Worm (Caenorhabditis elegans) whole organism, young adult: ENCODE results near the gene npa-1.

Experiments
- B0035.1 ChIP-seq: sonication (generic microtip); optimal IDR thresholded peaks from 2 replicates; lab custom pipeline; 2016; ENCODE audit warnings: missing genetic modification characterization, mild to moderate bottlenecking, missing compliant biosample characterization, missing genotype, missing genetic modification reagents
- B0261.1 ChIP-seq: sonication (generic microtip); optimal IDR thresholded peaks from 2 replicates; lab custom pipeline; 2016; ENCODE audit warnings: mild to moderate bottlenecking, missing genetic modification characterization, moderate library complexity, missing compliant biosample characterization
- C06A6.2 ChIP-seq: fragments of 200-800 bp; sonication (Bioruptor generic); conservative IDR thresholded peaks from 2 replicates; pipeline ENCODE4 v1.3.6; 2022; ENCODE audit warnings: missing genetic modification characterization, missing compliant biosample characterization
- F22D6.2 ChIP-seq: sonication (generic microtip); optimal IDR thresholded peaks from 2 replicates; lab custom pipeline; 2016; ENCODE audit warnings: mild to moderate bottlenecking, missing genetic modification characterization, missing compliant biosample characterization
- F33H1.4 ChIP-seq: fragments of 200-800 bp; sonication (Bioruptor generic); IDR thresholded peaks from 2 replicates; pipeline ENCODE4 v1.3.6; 2022; ENCODE audit warnings: missing genetic modification reagents, missing genetic modification characterization, missing compliant biosample characterization
- F55B11.4 ChIP-seq: sonication (generic microtip); optimal IDR thresholded peaks from 2 replicates; lab custom pipeline; 2016; ENCODE audit warnings: missing compliant biosample characterization, missing genetic modification characterization, borderline replicate concordance; ENCODE audit not compliant: insufficient read depth
- T07F8.4 ChIP-seq: sonication (generic microtip); optimal IDR thresholded peaks from 2 replicates; lab custom pipeline; 2016; ENCODE audit warnings: mild to moderate bottlenecking, missing genetic modification characterization, moderate library complexity, missing compliant biosample characterization
- T26A5.8 ChIP-seq: sonication (generic microtip); optimal IDR thresholded peaks from 2 replicates; lab custom pipeline; 2016; ENCODE audit warnings: missing genetic modification characterization, missing compliant biosample characterization
- Y56A3A.18 ChIP-seq: fragments of 200-800 bp; sonication (Bioruptor generic); IDR thresholded peaks from 2 replicates; pipeline ENCODE4 v1.3.6; 2022; ENCODE audit warnings: missing genetic modification reagents, missing genetic modification characterization, missing compliant biosample characterization
- Y79H2A.3 ChIP-seq: fragments of 200-800 bp; sonication (Bioruptor generic); conservative IDR thresholded peaks from 2 replicates; pipeline ENCODE4 v1.3.6; 2022; ENCODE audit warnings: missing genetic modification reagents, missing genetic modification characterization, missing compliant biosample characterization
- Y95B8A.8 ChIP-seq: fragments of 200-800 bp; sonication (Bioruptor generic); IDR thresholded peaks from 2 replicates; pipeline ENCODE4 v1.3.6; 2022; ENCODE audit warnings: missing genetic modification reagents, missing genetic modification characterization, missing compliant biosample characterization
- akir-1 ChIP-seq: fragments of 200-800 bp; sonication (Bioruptor generic); optimal IDR thresholded peaks from 2 replicates; lab custom pipeline; 2018; ENCODE audit warnings: mild to moderate bottlenecking, missing genetic modification characterization, moderate library complexity, missing compliant biosample characterization
- ama-1 ChIP-seq, 3 experiments: fragments of 150-350 bp in 1 of 3; sonication (generic microtip) in 2 of 3; optimal IDR thresholded peaks; 2 replicates each; lab custom pipeline; 2014 to 2018; ENCODE audit warnings: missing biosample characterization in 2 of 3, missing genetic modification characterization in 2 of 3, missing genetic modification reagents in 2 of 3
- bed-2 ChIP-seq: fragments of 200-800 bp; sonication (Bioruptor generic); IDR thresholded peaks from 2 replicates; pipeline ENCODE4 v1.3.6; 2022; ENCODE audit warnings: missing genetic modification reagents, missing genetic modification characterization, missing compliant biosample characterization
- ccch-3 ChIP-seq: fragments of 200-800 bp; sonication (Bioruptor generic); optimal IDR thresholded peaks from 2 replicates; lab custom pipeline; 2018; ENCODE audit warnings: mild to moderate bottlenecking, missing genetic modification characterization, missing compliant biosample characterization
- cebp-1 ChIP-seq, 2 experiments: fragments of 200-800 bp in 1 of 2; sonication (Bioruptor generic) in 1 of 2; sonication (generic microtip) in 1 of 2; IDR thresholded peaks in 1 of 2; optimal IDR thresholded peaks in 1 of 2; 2 replicates each; pipeline versions ENCODE4 v1.3.6 to Lab custom; 2017 to 2022; ENCODE audit warnings: missing compliant biosample characterization in 2 of 2, missing genetic modification characterization in 2 of 2, mild to moderate bottlenecking in 1 of 2, missing genetic modification reagents in 1 of 2, moderate library complexity in 1 of 2
- ceh-79 ChIP-seq: sonication (generic microtip); optimal IDR thresholded peaks from 2 replicates; lab custom pipeline; 2017; ENCODE audit warnings: mild to moderate bottlenecking, missing genetic modification characterization, missing compliant biosample characterization
- ceh-91 ChIP-seq: fragments of 200-800 bp; sonication (Bioruptor generic); IDR thresholded peaks from 2 replicates; pipeline ENCODE4 v1.3.6; 2022; ENCODE audit warnings: missing genetic modification reagents, missing genetic modification characterization, missing compliant biosample characterization
- die-1 ChIP-seq: sonication (generic microtip); optimal IDR thresholded peaks from 2 replicates; lab custom pipeline; 2016; ENCODE audit warnings: missing genotype, mild to moderate bottlenecking, missing genetic modification characterization, missing compliant biosample characterization
- dox-1 ChIP-seq: fragments of 200-800 bp; sonication (Bioruptor generic); IDR thresholded peaks from 2 replicates; pipeline ENCODE4 v1.3.6; 2022; ENCODE audit warnings: missing genetic modification reagents, missing genetic modification characterization, missing compliant biosample characterization
- egl-44 ChIP-seq: fragments of 200-800 bp; sonication (Bioruptor generic); IDR thresholded peaks from 2 replicates; pipeline ENCODE4 v1.3.6; 2022; ENCODE audit warnings: missing genetic modification reagents, missing genetic modification characterization, missing compliant biosample characterization
- ekl-4 ChIP-seq: fragments of 200-800 bp; sonication (Bioruptor generic); IDR thresholded peaks from 2 replicates; pipeline ENCODE4 v1.3.6; 2022; ENCODE audit warnings: missing genetic modification reagents, missing genetic modification characterization, missing compliant biosample characterization
- fkh-3 ChIP-seq: sonication (generic microtip); optimal IDR thresholded peaks from 2 replicates; lab custom pipeline; 2016; ENCODE audit warnings: mild to moderate bottlenecking, missing genetic modification characterization, missing compliant biosample characterization
- gei-17 ChIP-seq: fragments of 200-800 bp; sonication (Bioruptor generic); optimal IDR thresholded peaks from 2 replicates; lab custom pipeline; 2018; ENCODE audit warnings: mild to moderate bottlenecking, missing genetic modification characterization, missing compliant biosample characterization
- hmg-1.2 ChIP-seq: fragments of 200-800 bp; sonication (Bioruptor generic); IDR thresholded peaks from 2 replicates; pipeline ENCODE4 v1.3.6; 2022; ENCODE audit warnings: missing genetic modification reagents, missing genetic modification characterization, missing compliant biosample characterization
- hmg-20 ChIP-seq: fragments of 200-800 bp; sonication (Bioruptor generic); IDR thresholded peaks from 2 replicates; pipeline ENCODE4 v1.3.6; 2022; ENCODE audit warnings: missing genetic modification reagents, missing genetic modification characterization, missing compliant biosample characterization
- hsf-1 ChIP-seq: fragments of 200-800 bp; sonication (Bioruptor generic); IDR thresholded peaks from 2 replicates; pipeline ENCODE4 v1.3.6; 2022; ENCODE audit warnings: missing genetic modification reagents, missing genetic modification characterization, missing compliant biosample characterization
- lag-1 ChIP-seq: fragments of 200-800 bp; sonication (Bioruptor generic); IDR thresholded peaks from 2 replicates; pipeline ENCODE4 v1.3.6; 2022; ENCODE audit warnings: missing genetic modification reagents, missing genetic modification characterization, missing compliant biosample characterization
- let-526 ChIP-seq: fragments of 200-800 bp; sonication (Bioruptor generic); IDR thresholded peaks from 2 replicates; pipeline ENCODE4 v1.3.6; 2022; ENCODE audit warnings: missing genetic modification reagents, missing genetic modification characterization, missing compliant biosample characterization
- lin-35 ChIP-seq, 3 experiments: fragments of 150-350 bp in 2 of 3; sonication (generic microtip) in 1 of 3; optimal IDR thresholded peaks; 2 replicates each; lab custom pipeline; 2014 to 2018; ENCODE audit warnings: missing biosample characterization in 3 of 3, missing genetic modification characterization in 3 of 3, missing genetic modification reagents in 3 of 3
- madf-10 ChIP-seq: sonication (generic microtip); optimal IDR thresholded peaks from 2 replicates; lab custom pipeline; 2016; ENCODE audit warnings: mild to moderate bottlenecking, missing genetic modification characterization, missing compliant biosample characterization
- madf-3 ChIP-seq: fragments of 200-800 bp; sonication (Bioruptor generic); IDR thresholded peaks from 2 replicates; pipeline ENCODE4 v1.3.6; 2022; ENCODE audit warnings: missing genetic modification reagents, missing genetic modification characterization, missing compliant biosample characterization
- madf-8 ChIP-seq: fragments of 200-800 bp; sonication (Bioruptor generic); conservative IDR thresholded peaks from 2 replicates; pipeline ENCODE4 v1.3.6; 2022; ENCODE audit warnings: missing genetic modification reagents, missing genetic modification characterization, missing compliant biosample characterization
- mcd-1 ChIP-seq: fragments of 200-800 bp; sonication (Bioruptor generic); IDR thresholded peaks from 2 replicates; pipeline ENCODE4 v1.3.6; 2022; ENCODE audit warnings: missing genetic modification reagents, missing genetic modification characterization, missing compliant biosample characterization
- mel-28 ChIP-seq: sonication (generic microtip); optimal IDR thresholded peaks from 2 replicates; lab custom pipeline; 2016; ENCODE audit warnings: borderline replicate concordance, mild to moderate bottlenecking, missing genetic modification characterization, missing compliant biosample characterization
- mxl-1 ChIP-seq: sonication (generic microtip); optimal IDR thresholded peaks from 2 replicates; lab custom pipeline; 2016; ENCODE audit warnings: missing genetic modification characterization, missing compliant biosample characterization
- nhr-120 ChIP-seq: fragments of 200-800 bp; sonication (Bioruptor generic); IDR thresholded peaks from 2 replicates; pipeline ENCODE4 v1.3.6; 2022; ENCODE audit warnings: missing genetic modification characterization, missing compliant biosample characterization
- nhr-27 ChIP-seq: fragments of 200-800 bp; sonication (Bioruptor generic); optimal IDR thresholded peaks from 2 replicates; lab custom pipeline; 2018; ENCODE audit warnings: mild to moderate bottlenecking, missing genetic modification characterization, moderate library complexity, missing compliant biosample characterization
- nhr-80 ChIP-seq: sonication (generic microtip); optimal IDR thresholded peaks from 2 replicates; lab custom pipeline; 2016; ENCODE audit warnings: missing genetic modification characterization, missing compliant biosample characterization
- rcor-1 ChIP-seq: fragments of 200-800 bp; sonication (Bioruptor generic); IDR thresholded peaks from 2 replicates; pipeline ENCODE4 v1.3.6; 2022; ENCODE audit warnings: missing genetic modification reagents, missing genetic modification characterization, missing compliant biosample characterization
- rec-8 ChIP-seq, 2 experiments: sonication (generic microtip); optimal IDR thresholded peaks; 2 replicates each; lab custom pipeline; 2016; ENCODE audit warnings: mild to moderate bottlenecking in 2 of 2, missing genetic modification characterization in 2 of 2, missing genetic modification reagents in 2 of 2, missing genotype in 2 of 2, missing biosample characterization in 1 of 2, missing compliant biosample characterization in 1 of 2, moderate library complexity in 1 of 2
- sdz-38 ChIP-seq: sonication (generic microtip); optimal IDR thresholded peaks from 2 replicates; lab custom pipeline; 2016; ENCODE audit warnings: missing genotype, missing genetic modification characterization, missing compliant biosample characterization
- tbp1 ChIP-seq: fragments of 200-800 bp; sonication (Bioruptor generic); optimal IDR thresholded peaks from 2 replicates; lab custom pipeline; 2018; ENCODE audit warnings: mild to moderate bottlenecking, missing genetic modification characterization, missing compliant biosample characterization
- unc-130 ChIP-seq: sonication (generic microtip); optimal IDR thresholded peaks from 2 replicates; lab custom pipeline; 2016; ENCODE audit warnings: missing genetic modification reagents, missing genetic modification characterization, missing compliant biosample characterization
- xnd-1 ChIP-seq: sonication (generic microtip); optimal IDR thresholded peaks from 2 replicates; lab custom pipeline; 2016; ENCODE audit warnings: missing genotype, missing genetic modification reagents, missing genetic modification characterization, missing compliant biosample characterization
- ztf-28 ChIP-seq: fragments of 200-800 bp; sonication (Bioruptor generic); IDR thresholded peaks from 2 replicates; pipeline ENCODE4 v1.3.6; 2022; ENCODE audit warnings: missing genetic modification reagents, missing genetic modification characterization, missing compliant biosample characterization
- ztf-3 ChIP-seq: fragments of 200-800 bp; sonication (Bioruptor generic); optimal IDR thresholded peaks from 2 replicates; lab custom pipeline; 2018; ENCODE audit warnings: mild to moderate bottlenecking, missing genetic modification characterization, missing compliant biosample characterization
- ztf-6 ChIP-seq: fragments of 200-800 bp; sonication (Bioruptor generic); IDR thresholded peaks from 2 replicates; pipeline ENCODE4 v1.3.6; 2022; ENCODE audit warnings: missing genetic modification reagents, missing genetic modification characterization, missing compliant biosample characterization

npa-1 gene

DNA sequence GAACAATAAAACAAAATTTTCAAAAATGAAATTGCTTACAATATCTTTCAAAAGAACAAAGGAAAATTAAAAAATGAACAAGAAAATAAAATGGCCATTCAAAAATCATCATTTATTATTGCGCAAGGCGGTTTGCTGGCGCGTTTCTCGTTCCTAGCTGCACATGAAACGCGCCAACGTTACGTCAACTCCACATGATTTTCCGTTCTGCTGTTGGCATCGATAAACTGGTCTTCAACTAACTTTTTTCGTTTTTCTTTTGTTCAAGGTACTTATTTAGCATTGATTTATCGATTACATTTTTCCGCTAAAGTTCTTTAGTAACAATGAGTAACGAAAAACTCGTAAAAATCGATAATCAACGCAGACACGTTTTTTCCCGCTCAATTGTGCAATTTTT lies 15.2 kb upstream of the npa-1 start, which contains the start of the genes Y57E12AL.6 and Y57E12AL.1 (continued):
- TF ChIP-seq ccch-3 (GFP tag; lab: Kevin White, UChicago) (no peak), hsf-1 (GFP tag; lab: Robert Waterston, UW) (no peak), mxl-1 (tag; lab: Kevin White, UChicago) (no peak), madf-8 (GFP tag; lab: Robert Waterston, UW) (no peak; the same call in 1 of the 2 replicates), T07F8.4 (tag; lab: Kevin White, UChicago) (no peak), F33H1.4 (GFP tag; lab: Robert Waterston, UW) (peak; percentile 55; the same call in 1 of the 2 replicates), rcor-1 (GFP tag; lab: Robert Waterston, UW) (peak; percentile 43; the same call in 1 of the 2 replicates), madf-3 (GFP tag; lab: Robert Waterston, UW) (peak; percentile 72), Y79H2A.3 (no peak), cebp-1 (GFP tag; IDR thresholded peaks at IDR 0.05; lab: Robert Waterston, UW) (0 out of 2 replicates have a peak, but pooled peaks have one; percentile 37), cebp-1 (tag; optimal IDR thresholded peaks at IDR 0.05; lab: Kevin White, UChicago) (peak; percentile 85), lag-1 (GFP tag; lab: Robert Waterston, UW) (no peak), madf-10 (peak; percentile 49), hmg-20 (GFP tag; lab: Robert Waterston, UW) (no peak), ekl-4 (GFP tag; lab: Robert Waterston, UW) (peak; percentile 45; the same call in 1 of the 2 replicates), fkh-3 (tag; lab: Kevin White, UChicago) (no peak), nhr-27 (tag; lab: Kevin White, UChicago) (no peak), ztf-3 (GFP tag; lab: Kevin White, UChicago) (no peak), ztf-28 (GFP tag; lab: Robert Waterston, UW) (no peak), lin-35 (GFP tag; optimal IDR thresholded peaks at IDR 0.05; lab: Kevin White, UChicago) (peak; percentile 54 to 81 (median 55)), tbp1 (GFP tag; lab: Kevin White, UChicago) (peak; percentile 46), mcd-1 (GFP tag; lab: Robert Waterston, UW) (peak; percentile 80), rec-8 (tag; optimal IDR thresholded peaks at IDR 0.05; lab: Kevin White, UChicago) (no peak), ztf-6 (no peak), gei-17 (GFP tag; lab: Kevin White, UChicago) (peak; percentile 35), xnd-1 (tag; lab: Kevin White, UChicago) (peak; percentile 22), sdz-38 (tag; lab: Kevin White, UChicago) (no peak), Y56A3A.18 (no peak), die-1 (tag; lab: Kevin White, UChicago) (peak; percentile 44), mel-28 (peak; percentile 16), unc-130 (GFP tag; lab: Kevin White, UChicago) (no peak), egl-44 (GFP tag; lab: Robert Waterston, UW) (no peak), bed-2 (GFP tag; lab: Robert Waterston, UW) (no peak), C06A6.2 (GFP tag; lab: Robert Waterston, UW) (0 out of 2 replicates have a peak, but pooled peaks have one; percentile 45), let-526 (GFP tag; lab: Robert Waterston, UW) (no peak), nhr-80 (tag; lab: Kevin White, UChicago) (peak; percentile 63), dox-1 (GFP tag; lab: Robert Waterston, UW) (peak; percentile 87), B0261.1 (no peak), F55B11.4 (tag; lab: Kevin White, UChicago) (no peak), nhr-120 (no peak), Y95B8A.8 (no peak), F22D6.2 (no peak), ama-1 (optimal IDR thresholded peaks at IDR 0.05; lab: Kevin White, UChicago) (no peak), ama-1 (GFP tag; optimal IDR thresholded peaks at IDR 0.05; lab: Kevin White, UChicago) (no peak), ceh-79 (tag; lab: Kevin White, UChicago) (no peak), T26A5.8 (tag; lab: Kevin White, UChicago) (no peak), akir-1 (GFP tag; lab: Kevin White, UChicago) (no peak), ceh-91 (no peak), hmg-1.2 (GFP tag; lab: Robert Waterston, UW) (peak; percentile 43; the same call in 1 of the 2 replicates), B0035.1 (tag; lab: Kevin White, UChicago) (no peak)
